Fruit fly (Drosophila melanogaster) whole organism, pupa: ENCODE data around the gene Ubr1.

Experiments
- CG10348 ChIP-seq: fragments of 200-800 bp; sonication (Bioruptor generic); IDR thresholded peaks from 2 replicates; pipeline ENCODE4 v1.3.6; 2022; ENCODE audit warnings: missing biosample characterization, missing genetic modification characterization
- CG12605 ChIP-seq: fragments of 200-800 bp; sonication (Bioruptor generic); IDR thresholded peaks from 2 replicates; pipeline ENCODE4 v1.3.6; 2022; ENCODE audit warnings: missing biosample characterization, missing genetic modification characterization
- CG13204 ChIP-seq: fragments of 200-800 bp; sonication (Bioruptor generic); optimal IDR thresholded peaks from 2 replicates; lab custom pipeline; 2018; ENCODE audit warnings: missing biosample characterization, mild to moderate bottlenecking, missing genetic modification characterization, moderate library complexity
- CG14655 ChIP-seq: fragments of 200-800 bp; sonication (Bioruptor generic); optimal IDR thresholded peaks from 3 replicates; lab custom pipeline; 2017; ENCODE audit warnings: mild to moderate bottlenecking, missing biosample characterization, missing genetic modification reagents, missing genetic modification characterization
- CG15710 ChIP-seq: fragments of 200-800 bp; sonication (Bioruptor generic); optimal IDR thresholded peaks from 2 replicates; lab custom pipeline; 2018; ENCODE audit warnings: missing biosample characterization, mild to moderate bottlenecking, missing genetic modification characterization, moderate library complexity
- CG17806 ChIP-seq: fragments of 200-800 bp; sonication (Bioruptor generic); optimal IDR thresholded peaks from 2 replicates; lab custom pipeline; 2018; ENCODE audit warnings: missing biosample characterization, mild to moderate bottlenecking, missing genetic modification characterization, moderate library complexity
- CG32121 ChIP-seq: fragments of 200-800 bp; sonication (Bioruptor generic); IDR thresholded peaks from 2 replicates; pipeline ENCODE4 v1.3.6; 2022; ENCODE audit warnings: missing biosample characterization, missing genetic modification characterization
- CG34367 ChIP-seq: fragments of 200-800 bp; sonication (Bioruptor generic); optimal IDR thresholded peaks from 2 replicates; lab custom pipeline; 2018; ENCODE audit warnings: missing biosample characterization, mild to moderate bottlenecking, missing genetic modification characterization
- CG4496 ChIP-seq: fragments of 200-800 bp; sonication (Bioruptor generic); IDR thresholded peaks from 3 replicates; pipeline ENCODE4 v1.3.6; 2022; ENCODE audit warnings: missing biosample characterization, missing genetic modification characterization
- CG8159 ChIP-seq: fragments of 200-800 bp; sonication (Bioruptor generic); optimal IDR thresholded peaks from 3 replicates; lab custom pipeline; 2018; ENCODE audit warnings: missing biosample characterization, mild to moderate bottlenecking, missing genetic modification characterization, moderate library complexity
- CG8301 ChIP-seq: fragments of 200-800 bp; sonication (Bioruptor generic); optimal IDR thresholded peaks from 2 replicates; lab custom pipeline; 2018; ENCODE audit warnings: missing biosample characterization, mild to moderate bottlenecking, missing genetic modification characterization
- CG9948 ChIP-seq: fragments of 200-800 bp; sonication (Bioruptor generic); optimal IDR thresholded peaks from 2 replicates; lab custom pipeline; 2018; ENCODE audit warnings: missing biosample characterization, mild to moderate bottlenecking, missing genetic modification characterization, moderate library complexity
- D1 ChIP-seq: fragments of 200-800 bp; sonication (Bioruptor generic); optimal IDR thresholded peaks from 2 replicates; lab custom pipeline; 2018; ENCODE audit warnings: missing biosample characterization, mild to moderate bottlenecking, missing genetic modification characterization, moderate library complexity
- EcR ChIP-seq: fragments of 200-800 bp; sonication (Bioruptor generic); optimal IDR thresholded peaks from 3 replicates; lab custom pipeline; 2019; ENCODE audit warnings: missing biosample characterization, missing genetic modification characterization, mild to moderate bottlenecking, moderate library complexity, missing genetic modification reagents
- Ets98B ChIP-seq: fragments of 200-800 bp; sonication (Bioruptor generic); IDR thresholded peaks from 2 replicates; pipeline ENCODE4 v1.3.6; 2022; ENCODE audit warnings: missing biosample characterization, missing genetic modification characterization
- Pif1A ChIP-seq: fragments of 200-800 bp; sonication (Bioruptor generic); optimal IDR thresholded peaks from 3 replicates; lab custom pipeline; 2016; ENCODE audit warnings: missing biosample characterization, missing genetic modification characterization
- Pif1B ChIP-seq: fragments of 200-800 bp; sonication (Bioruptor generic); optimal IDR thresholded peaks from 3 replicates; lab custom pipeline; 2016; ENCODE audit warnings: missing biosample characterization, missing genetic modification characterization
- Snoo ChIP-seq: fragments of 200-800 bp; sonication (Bioruptor generic); optimal IDR thresholded peaks from 3 replicates; lab custom pipeline; 2017; ENCODE audit warnings: missing biosample characterization, mild to moderate bottlenecking, missing genetic modification characterization, inconsistent platforms
- fd96Ca ChIP-seq: fragments of 200-800 bp; sonication (Bioruptor generic); IDR thresholded peaks from 3 replicates; pipeline ENCODE4 v1.3.6; 2022; ENCODE audit warnings: missing biosample characterization, missing genetic modification characterization
- gl ChIP-seq: fragments of 200-800 bp; sonication (Bioruptor generic); optimal IDR thresholded peaks from 2 replicates; lab custom pipeline; 2018; ENCODE audit warnings: missing biosample characterization, mild to moderate bottlenecking, missing genetic modification characterization
- rn ChIP-seq: fragments of 200-800 bp; sonication (Bioruptor generic); IDR thresholded peaks from 2 replicates; pipeline ENCODE4 v1.3.6; 2022; ENCODE audit warnings: missing biosample characterization, missing genetic modification characterization

Gene Ubr1

dm6 chrX:16923503-16923902, 45.0 kb downstream of the Ubr1 start:
- TF ChIP-seq CG13204 (GFP tag; lab: Kevin White, UChicago) (no peak), D1 (tag; lab: Kevin White, UChicago) (no peak), CG8159 (tag; lab: Kevin White, UChicago) (no peak), Pif1B (no peak), EcR (GFP tag; lab: Kevin White, UChicago) (no peak), gl (tag; lab: Kevin White, UChicago) (no peak), CG8301 (no peak), CG9948 (no peak), CG12605 (GFP tag; lab: Robert Waterston, UW) (no peak), Pif1A (GFP tag; lab: Kevin White, UChicago) (no peak), fd96Ca (GFP tag; lab: Robert Waterston, UW) (no peak), rn (GFP tag; lab: Robert Waterston, UW) (no peak), CG32121 (GFP tag; lab: Robert Waterston, UW) (no peak), CG10348 (GFP tag; lab: Robert Waterston, UW) (no peak), Ets98B (GFP tag; lab: Robert Waterston, UW) (no peak), CG4496 (GFP tag; lab: Robert Waterston, UW) (no peak), CG17806 (tag; lab: Kevin White, UChicago) (no peak), Snoo (tag; lab: Kevin White, UChicago) (no peak), CG14655 (GFP tag; lab: Kevin White, UChicago) (no peak), CG15710 (tag; lab: Kevin White, UChicago) (no peak)
- TF ChIP-seq, all 21 proteins: peak for 0

- TF ChIP-seq CG8159 (tag; lab: Kevin White, UChicago) = no peak
- no peak for TF ChIP-seq fd96Ca (GFP tag; lab: Robert Waterston, UW)
- TF ChIP-seq D1 (tag; lab: Kevin White, UChicago) = no peak
- TF ChIP-seq CG17806 (tag; lab: Kevin White, UChicago) = no peak
- no peak for TF ChIP-seq CG32121 (GFP tag; lab: Robert Waterston, UW)
- no peak for TF ChIP-seq CG34367 (tag; lab: Kevin White, UChicago)
- no peak for TF ChIP-seq Ets98B (GFP tag; lab: Robert Waterston, UW)
- no peak for TF ChIP-seq Pif1B
- TF ChIP-seq CG13204 (GFP tag; lab: Kevin White, UChicago) = no peak
- no peak for TF ChIP-seq CG15710 (tag; lab: Kevin White, UChicago)
- no peak for TF ChIP-seq CG4496 (GFP tag; lab: Robert Waterston, UW)
- TF ChIP-seq Pif1A (GFP tag; lab: Kevin White, UChicago) = no peak
- TF ChIP-seq EcR (GFP tag; lab: Kevin White, UChicago) = no peak
- TF ChIP-seq CG10348 (GFP tag; lab: Robert Waterston, UW) = no peak
- TF ChIP-seq rn (GFP tag; lab: Robert Waterston, UW) = no peak
- TF ChIP-seq CG12605 (GFP tag; lab: Robert Waterston, UW) = no peak
- TF ChIP-seq CG9948 = no peak
- TF ChIP-seq Snoo (tag; lab: Kevin White, UChicago) = no peak
Measured at dm6 chrX:16922626-16923025, 45.9 kb downstream of the Ubr1 start.

dm6 chrX:16920682-16921286, 47.7 kb downstream of the Ubr1 start:
- TF ChIP-seq CG15710 (tag; lab: Kevin White, UChicago) (no peak), CG17806 (tag; lab: Kevin White, UChicago) (no peak), fd96Ca (GFP tag; lab: Robert Waterston, UW) (0 out of 3 replicates have a peak, but pooled peaks have one; percentile 8), CG8301 (no peak), Pif1B (no peak)

dm6 chrX:16918767-16919336, 49.6 kb downstream of the Ubr1 start:
- TF ChIP-seq CG4496 (GFP tag; lab: Robert Waterston, UW) (no peak), CG17806 (tag; lab: Kevin White, UChicago) (no peak), gl (tag; lab: Kevin White, UChicago) (no peak), CG9948 (no peak), Pif1A (GFP tag; lab: Kevin White, UChicago) (no peak), rn (GFP tag; lab: Robert Waterston, UW) (no peak), Pif1B (no peak), fd96Ca (GFP tag; lab: Robert Waterston, UW) (no peak), CG15710 (tag; lab: Kevin White, UChicago) (no peak), CG12605 (GFP tag; lab: Robert Waterston, UW) (no peak), D1 (tag; lab: Kevin White, UChicago) (no peak), EcR (GFP tag; lab: Kevin White, UChicago) (no peak)
- TF ChIP-seq, all 21 proteins: peak for 0

- TF ChIP-seq fd96Ca (GFP tag; lab: Robert Waterston, UW) = no peak
- TF ChIP-seq CG4496 (GFP tag; lab: Robert Waterston, UW) = 0 out of 3 replicates have a peak, but pooled peaks have one; percentile 16
- TF ChIP-seq Pif1A (GFP tag; lab: Kevin White, UChicago) = no peak
- TF ChIP-seq CG9948 = no peak
Measured at dm6 chrX:16917462-16917861, 51.0 kb downstream of the Ubr1 start.
